Worm (Caenorhabditis elegans) whole organism, mixed stage, embryonic: Measurements from ENCODE around the gene F55F3.4.

Source experiments
- nhr-2 ChIP-seq: fragments of 150-350 bp; optimal IDR thresholded peaks from 2 replicates; lab custom pipeline; 2014; ENCODE audit warnings: missing biosample characterization, missing genetic modification characterization
- nhr-28 ChIP-seq: fragments of 150-350 bp; optimal IDR thresholded peaks from 2 replicates; lab custom pipeline; 2014; ENCODE audit warnings: missing biosample characterization, missing genetic modification characterization

- TF ChIP-seq nhr-28 (no peak), nhr-2 (tag; lab: Kevin White, UChicago) (no peak)
Observed at ce11 chrX:13736679-13737078, 48.7 kb upstream of the F55F3.4 start.
